Worm (Caenorhabditis elegans): ENCODE data around the gene F58A6.9.

Gene F58A6.9

DNA sequence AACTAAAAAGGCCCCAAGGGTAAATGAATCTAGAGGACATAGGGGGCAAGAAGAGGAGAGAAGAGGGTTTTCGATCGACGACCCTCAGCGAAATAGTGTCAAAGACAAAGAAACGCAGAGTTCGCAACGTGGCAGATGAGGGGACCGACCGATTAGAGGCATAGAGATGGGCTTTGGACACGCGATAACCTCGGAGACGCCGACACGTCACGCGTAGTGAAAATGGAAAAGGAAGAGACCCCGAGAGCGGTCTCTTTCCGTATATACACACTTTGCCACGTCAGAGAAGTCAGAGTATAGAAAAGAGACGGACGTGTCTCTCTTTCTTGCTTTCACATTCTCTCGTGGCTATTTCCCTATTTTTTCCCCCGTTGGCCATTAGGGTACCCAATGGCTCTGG is 22.8 kb upstream of the F58A6.9 start (continued):
- no peak for TF ChIP-seq F26F4.8 (GFP tag; conservative IDR thresholded peaks at IDR 0.05)
- no peak for TF ChIP-seq sdz-12 (GFP tag; optimal IDR thresholded peaks at IDR 0.05)
- TF ChIP-seq cey-2 (tag; optimal IDR thresholded peaks at IDR 0.05; ENCODE audit: borderline replicate concordance, insufficient read depth), result no peak
- no peak for TF ChIP-seq nhr-237 (tag; optimal IDR thresholded peaks at IDR 0.05)
- TF ChIP-seq Y105C5A.15 (GFP tag; IDR thresholded peaks at IDR 0.05), result no peak
- TF ChIP-seq lin-1 (GFP tag; IDR thresholded peaks at IDR 0.05), result no peak
- no peak for TF ChIP-seq mdt-29 (GFP tag; IDR thresholded peaks at IDR 0.05)
- TF ChIP-seq lim-7 (GFP tag; IDR thresholded peaks at IDR 0.05), result no peak
- no peak for TF ChIP-seq ceh-32 (tag; optimal IDR thresholded peaks at IDR 0.05; ENCODE audit: poor library complexity)
- no peak for TF ChIP-seq nhr-10 (tag; optimal IDR thresholded peaks at IDR 0.05)
- TF ChIP-seq jun-1 (tag; optimal IDR thresholded peaks at IDR 0.05), result no peak
- TF ChIP-seq gei-8 (GFP tag; optimal IDR thresholded peaks at IDR 0.05), result no peak
- TF ChIP-seq hmg-1.1 (GFP tag; IDR thresholded peaks at IDR 0.05), result peak; percentile 85
- TF ChIP-seq vab-7 (GFP tag; IDR thresholded peaks at IDR 0.05), result peak; percentile 56
- no peak for TF ChIP-seq dmd-8 (GFP tag; IDR thresholded peaks at IDR 0.05)
- TF ChIP-seq F44E2.7 (GFP tag; IDR thresholded peaks at IDR 0.05), result no peak
- TF ChIP-seq T26A8.4 (GFP tag; IDR thresholded peaks at IDR 0.05), result 0 out of 2 replicates have a peak, but pooled peaks have one; percentile 27
- peak; percentile 59; the same call in 1 of the 2 replicates for TF ChIP-seq set-16 (GFP tag; IDR thresholded peaks at IDR 0.05)
- peak; percentile 46 for TF ChIP-seq nhr-28 (tag; optimal IDR thresholded peaks at IDR 0.05)
- no peak for TF ChIP-seq lin-15B (tag; optimal IDR thresholded peaks at IDR 0.05)
- peak in 1 of 2 experiments; percentile 58 for TF ChIP-seq hif-1 (tag; optimal IDR thresholded peaks at IDR 0.05)
- TF ChIP-seq aly-2 (tag; optimal IDR thresholded peaks at IDR 0.05), result no peak
- TF ChIP-seq zfp-2 (tag; optimal IDR thresholded peaks at IDR 0.05), result peak; percentile 19
- TF ChIP-seq dmd-9 (GFP tag; IDR thresholded peaks at IDR 0.05), result no peak
- TF ChIP-seq dpl-1 (GFP tag; optimal IDR thresholded peaks at IDR 0.05), result peak; percentile 31
- no peak for TF ChIP-seq F10B5.3 (tag; optimal IDR thresholded peaks at IDR 0.05)
- TF ChIP-seq nhr-111 (GFP tag; optimal IDR thresholded peaks at IDR 0.05), result no peak
- TF ChIP-seq attf-4 (tag; optimal IDR thresholded peaks at IDR 0.05), result no peak
- no peak for TF ChIP-seq lir-3 (tag; optimal IDR thresholded peaks at IDR 0.05)
- TF ChIP-seq nhr-77 (tag; optimal IDR thresholded peaks at IDR 0.05), result no peak
- TF ChIP-seq ztf-7 (tag; optimal IDR thresholded peaks at IDR 0.05), result no peak
- TF ChIP-seq ceh-82 (tag; optimal IDR thresholded peaks at IDR 0.05), result no peak
- TF ChIP-seq hlh-11 (tag; optimal IDR thresholded peaks at IDR 0.05), result peak; percentile 85
- no peak for TF ChIP-seq R02D3.7 (tag; optimal IDR thresholded peaks at IDR 0.05)
- TF ChIP-seq rbr-2 (tag; optimal IDR thresholded peaks at IDR 0.05), result peak; percentile 79
- TF ChIP-seq ctbp-1 (GFP tag; IDR thresholded peaks at IDR 0.05), result peak; percentile 88
- peak; percentile 75 for TF ChIP-seq F37D6.2 (tag; optimal IDR thresholded peaks at IDR 0.05)
- TF ChIP-seq mep-1 (tag; optimal IDR thresholded peaks at IDR 0.05), result peak; percentile 78
- TF ChIP-seq mxl-2 (GFP tag; conservative IDR thresholded peaks at IDR 0.05), result no peak
- TF ChIP-seq nhr-41 (GFP tag; IDR thresholded peaks at IDR 0.05), result no peak
- TF ChIP-seq nhr-76 (tag; optimal IDR thresholded peaks at IDR 0.05), result no peak
- 0 out of 2 replicates have a peak, but pooled peaks have one; percentile 19 for TF ChIP-seq ceh-44 (GFP tag; IDR thresholded peaks at IDR 0.05)
- TF ChIP-seq spr-3 (GFP tag; optimal IDR thresholded peaks at IDR 0.05), result no peak
- peak in 1 of 2 experiments; percentile 48 for TF ChIP-seq unc-62 (GFP tag; optimal IDR thresholded peaks at IDR 0.05 in 1 of 2)
- TF ChIP-seq unc-62 (tag; optimal IDR thresholded peaks at IDR 0.05), result no peak
- TF ChIP-seq saeg-2 (GFP tag; IDR thresholded peaks at IDR 0.05), result no peak
- no peak for TF ChIP-seq ceh-62 (tag; optimal IDR thresholded peaks at IDR 0.05)
- TF ChIP-seq T20F7.1 (GFP tag; optimal IDR thresholded peaks at IDR 0.05), result peak; percentile 7
- peak; percentile 51 for TF ChIP-seq nhr-48 (tag; optimal IDR thresholded peaks at IDR 0.05)
- no peak for TF ChIP-seq php-3 (GFP tag; IDR thresholded peaks at IDR 0.05)
- no peak for TF ChIP-seq nhr-6 (tag; optimal IDR thresholded peaks at IDR 0.05)
- TF ChIP-seq egl-43 (GFP tag; IDR thresholded peaks at IDR 0.05), result peak; percentile 78
- peak; percentile 48 for TF ChIP-seq lin-38 (GFP tag; IDR thresholded peaks at IDR 0.05)
